Worm (Caenorhabditis elegans) whole organism, midembryonic: ENCODE results near the gene F54H5.2.
"Not testable (repeated sequence)": the region's sequence is repeated elsewhere in the genome, so short reads cannot be mapped to it uniquely, and the experiment has no call there.

Experiments
- T22C8.4 ChIP-seq: fragments of 200-800 bp; sonication (Bioruptor generic); IDR thresholded peaks from 2 replicates; pipeline ENCODE4 v1.3.6; 2022; ENCODE audit warnings: missing genetic modification characterization, missing compliant biosample characterization
- cog-1 ChIP-seq: sonication (generic microtip); optimal IDR thresholded peaks from 2 replicates; lab custom pipeline; 2016; ENCODE audit warnings: missing genetic modification characterization, missing compliant biosample characterization
- flt-1 ChIP-seq: fragments of 200-800 bp; sonication (Bioruptor generic); IDR thresholded peaks from 2 replicates; pipeline ENCODE4 v1.3.6; 2022; ENCODE audit warnings: missing genetic modification characterization, missing compliant biosample characterization
- klf-2 ChIP-seq: fragments of 200-800 bp; sonication (Bioruptor generic); conservative IDR thresholded peaks from 2 replicates; pipeline ENCODE4 v1.3.6; 2022; ENCODE audit warnings: missing genetic modification reagents, missing genetic modification characterization, missing compliant biosample characterization
- med-1 ChIP-seq: sonication (generic microtip); optimal IDR thresholded peaks from 2 replicates; lab custom pipeline; 2017; ENCODE audit warnings: missing genetic modification characterization, mild to moderate bottlenecking, missing compliant biosample characterization, antibody characterized with exemption, missing genetic modification reagents; ENCODE audit not compliant: insufficient read depth
- ref-1 ChIP-seq: fragments of 200-800 bp; sonication (Bioruptor generic); conservative IDR thresholded peaks from 2 replicates; pipeline ENCODE4 v1.3.6; 2022; ENCODE audit warnings: missing genetic modification reagents, missing genetic modification characterization, missing compliant biosample characterization
- tab-1 ChIP-seq: fragments of 200-800 bp; sonication (Bioruptor generic); IDR thresholded peaks from 2 replicates; pipeline ENCODE4 v1.3.6; 2022; ENCODE audit warnings: missing genetic modification characterization, missing compliant biosample characterization
- ztf-23 ChIP-seq: fragments of 200-800 bp; sonication (Bioruptor generic); IDR thresholded peaks from 2 replicates; pipeline ENCODE4 v1.3.6; 2022; ENCODE audit warnings: missing genetic modification reagents, missing genetic modification characterization, missing compliant biosample characterization
- ztf-29 ChIP-seq: fragments of 200-800 bp; sonication (Bioruptor generic); IDR thresholded peaks from 2 replicates; pipeline ENCODE4 v1.3.6; 2022; ENCODE audit warnings: missing genetic modification reagents, missing genetic modification characterization, missing compliant biosample characterization

F54H5.2 gene

ce11 chrII:6627182-6627581, at the start of gene F54H5.2, which contains the start of gene F54H5.5:
Gene F54H5.2, plus strand, starts transcription at chrII:6627484.
Gene F54H5.5, minus strand, starts transcription at chrII:6627282.
- not testable (repeated sequence) for TF ChIP-seq ztf-29, tab-1, klf-2 (GFP tag; lab: Robert Waterston, UW)

ce11 chrII:6578378-6578777, 48.9 kb upstream of the F54H5.2 start, which contains the start of gene sra-31:
Gene sra-31, minus strand, starts transcription at chrII:6578478.
- no peak for TF ChIP-seq cog-1 (tag; lab: Kevin White, UChicago)
- no peak for TF ChIP-seq ref-1 (GFP tag; lab: Robert Waterston, UW)

- TF ChIP-seq ztf-23 (GFP tag; lab: Robert Waterston, UW) = no peak
- no peak for TF ChIP-seq tab-1 (GFP tag; lab: Robert Waterston, UW)
- no peak for TF ChIP-seq flt-1 (GFP tag; lab: Robert Waterston, UW)
- TF ChIP-seq T22C8.4 (GFP tag; lab: Robert Waterston, UW) = no peak
Observed at ce11 chrII:6581236-6581635, 46.0 kb upstream of the F54H5.2 start, which contains the start of gene C56C10.6. Gene C56C10.6, minus strand, starts transcription at chrII:6581336.

ce11 chrII:6582758-6583157, 44.5 kb upstream of the F54H5.2 start, which contains the start of gene C56C10.4:
Gene C56C10.4, plus strand, starts transcription at chrII:6583058.
- TF ChIP-seq ztf-23 (GFP tag; lab: Robert Waterston, UW) (no peak), cog-1 (tag; lab: Kevin White, UChicago) (no peak), ztf-29 (GFP tag; lab: Robert Waterston, UW) (no peak), flt-1 (GFP tag; lab: Robert Waterston, UW) (no peak), med-1 (no peak), tab-1 (GFP tag; lab: Robert Waterston, UW) (no peak), T22C8.4 (GFP tag; lab: Robert Waterston, UW) (no peak), ref-1 (GFP tag; lab: Robert Waterston, UW) (no peak), klf-2 (GFP tag; lab: Robert Waterston, UW) (no peak)

- TF ChIP-seq flt-1 (GFP tag; lab: Robert Waterston, UW) (0 out of 2 replicates have a peak, but pooled peaks have one; percentile 14), tab-1 (GFP tag; lab: Robert Waterston, UW) (no peak)
Observed at ce11 chrII:6587264-6587870, 39.9 kb upstream of the F54H5.2 start, which contains the start of gene C56C10.7. Gene C56C10.7, minus strand, starts transcription at chrII:6587575.

- TF ChIP-seq ztf-29 (GFP tag; lab: Robert Waterston, UW) (peak; percentile 73), cog-1 (tag; lab: Kevin White, UChicago) (peak; percentile 84), ref-1 (GFP tag; lab: Robert Waterston, UW) (no peak), T22C8.4 (GFP tag; lab: Robert Waterston, UW) (no peak), flt-1 (GFP tag; lab: Robert Waterston, UW) (0 out of 2 replicates have a peak, but pooled peaks have one; percentile 61), ztf-23 (GFP tag; lab: Robert Waterston, UW) (peak; percentile 100), med-1 (peak; percentile 36)
Observed at ce11 chrII:6588605-6589292, 38.5 kb upstream of the F54H5.2 start, which contains the start of gene icd-1. Gene icd-1, minus strand, starts transcription at chrII:6588655.

ce11 chrII:6589408-6589807, 37.9 kb upstream of the F54H5.2 start, which contains the start of gene vps-32.1:
Gene vps-32.1, plus strand, starts transcription at chrII:6589708.
- TF ChIP-seq cog-1 (tag; lab: Kevin White, UChicago) = no peak
- no peak for TF ChIP-seq flt-1 (GFP tag; lab: Robert Waterston, UW)
- no peak for TF ChIP-seq klf-2 (GFP tag; lab: Robert Waterston, UW)
- no peak for TF ChIP-seq ztf-29 (GFP tag; lab: Robert Waterston, UW)
- TF ChIP-seq ref-1 (GFP tag; lab: Robert Waterston, UW) = no peak
- no peak for TF ChIP-seq T22C8.4 (GFP tag; lab: Robert Waterston, UW)
- no peak for TF ChIP-seq tab-1 (GFP tag; lab: Robert Waterston, UW)
- no peak for TF ChIP-seq med-1
- TF ChIP-seq ztf-23 (GFP tag; lab: Robert Waterston, UW) = no peak

ce11 chrII:6591000-6591399, 36.3 kb upstream of the F54H5.2 start:
- TF ChIP-seq tab-1 (GFP tag; lab: Robert Waterston, UW) = no peak

ce11 chrII:6592251-6592650, 35.0 kb upstream of the F54H5.2 start, which contains the start of gene C56C10.9:
Gene C56C10.9, minus strand, starts transcription at chrII:6592351.
- TF ChIP-seq T22C8.4 (GFP tag; lab: Robert Waterston, UW) = no peak
- no peak for TF ChIP-seq klf-2 (GFP tag; lab: Robert Waterston, UW)
- no peak for TF ChIP-seq flt-1 (GFP tag; lab: Robert Waterston, UW)
- no peak for TF ChIP-seq tab-1 (GFP tag; lab: Robert Waterston, UW)
- TF ChIP-seq ztf-23 (GFP tag; lab: Robert Waterston, UW) = no peak
- no peak for TF ChIP-seq med-1
- TF ChIP-seq ztf-29 (GFP tag; lab: Robert Waterston, UW) = no peak
- TF ChIP-seq cog-1 (tag; lab: Kevin White, UChicago) = no peak
- no peak for TF ChIP-seq ref-1 (GFP tag; lab: Robert Waterston, UW)

- TF ChIP-seq T22C8.4 (GFP tag; lab: Robert Waterston, UW) = no peak
Observed at ce11 chrII:6594151-6594550, 33.1 kb upstream of the F54H5.2 start, which contains the start of gene aipr-1. Gene aipr-1, minus strand, starts transcription at chrII:6594251.
